Worm (Caenorhabditis elegans): ENCODE data around the gene ubc-15.

Gene ubc-15

DNA sequence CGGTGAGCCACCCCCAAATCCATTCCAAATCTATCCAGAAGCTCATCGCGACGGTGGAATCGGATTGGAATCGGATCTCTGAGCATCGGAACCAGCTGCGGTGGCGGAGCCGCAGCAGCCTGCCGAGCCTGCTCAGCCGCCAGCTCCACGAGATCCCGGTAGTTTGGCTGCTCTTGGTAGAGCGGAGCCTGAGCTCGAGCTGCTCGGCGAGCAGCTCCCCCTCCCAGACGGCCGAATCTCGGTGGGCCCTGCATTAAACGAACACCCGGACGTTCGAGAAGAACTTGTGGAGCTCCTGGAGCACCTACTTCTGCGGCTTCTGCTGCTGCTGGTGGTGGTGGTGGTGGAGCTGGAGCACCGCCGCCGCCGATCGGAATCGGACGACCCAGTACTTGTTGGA lies 9.7 kb downstream of the ubc-15 start:
- peak; percentile 81 for TF ChIP-seq ceh-8 (GFP tag; optimal IDR thresholded peaks at IDR 0.05)
- TF ChIP-seq lin-13 (GFP tag; optimal IDR thresholded peaks at IDR 0.05) = no peak

DNA sequence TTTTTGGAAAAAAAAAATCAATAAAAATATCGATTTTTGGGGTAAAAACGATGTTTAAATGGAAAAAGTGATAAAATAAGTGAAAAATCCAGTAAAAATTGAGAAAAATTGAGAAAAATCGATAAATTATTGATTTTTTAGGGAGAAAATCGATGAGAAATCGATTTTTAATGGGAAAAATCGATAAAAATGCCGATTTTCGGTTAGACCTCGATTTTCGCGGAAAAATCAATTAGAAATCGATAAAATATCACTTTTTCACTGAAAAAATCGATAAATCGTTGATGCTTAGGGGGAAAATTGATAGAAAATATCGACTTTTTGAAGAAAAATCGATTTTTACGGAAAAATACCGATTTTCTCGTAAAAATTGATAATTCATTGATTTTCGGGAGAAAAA lies 12.2 kb downstream of the ubc-15 start:
- TF ChIP-seq ets-5 (GFP tag; IDR thresholded peaks at IDR 0.05) (no peak), F16B12.6 (tag; optimal IDR thresholded peaks at IDR 0.05) (no peak), unc-62 (GFP tag; optimal IDR thresholded peaks at IDR 0.05) (no peak), zip-4 (GFP tag; optimal IDR thresholded peaks at IDR 0.05) (no peak), ceh-90 (tag; optimal IDR thresholded peaks at IDR 0.05) (no peak), swsn-7 (tag; optimal IDR thresholded peaks at IDR 0.05) (no peak), nhr-237 (tag; optimal IDR thresholded peaks at IDR 0.05) (no peak), C34B4.2 (tag; optimal IDR thresholded peaks at IDR 0.05) (no peak), fkh-4 (tag; optimal IDR thresholded peaks at IDR 0.05; ENCODE audit: borderline replicate concordance) (no peak), nhr-47 (tag; optimal IDR thresholded peaks at IDR 0.05) (no peak), nhr-90 (tag; optimal IDR thresholded peaks at IDR 0.05; ENCODE audit: poor library complexity) (no peak), C16A3.4 (tag; optimal IDR thresholded peaks at IDR 0.05) (no peak), nhr-12 (tag; optimal IDR thresholded peaks at IDR 0.05) (no peak), ztf-11 (tag; optimal IDR thresholded peaks at IDR 0.05) (no peak), lir-3 (tag; optimal IDR thresholded peaks at IDR 0.05; ENCODE audit: poor library complexity) (no peak), mdl-1 (tag; optimal IDR thresholded peaks at IDR 0.05) (no peak), pqm-1 (tag; optimal IDR thresholded peaks at IDR 0.05) (no peak), unc-30 (tag; optimal IDR thresholded peaks at IDR 0.05) (no peak)

DNA sequence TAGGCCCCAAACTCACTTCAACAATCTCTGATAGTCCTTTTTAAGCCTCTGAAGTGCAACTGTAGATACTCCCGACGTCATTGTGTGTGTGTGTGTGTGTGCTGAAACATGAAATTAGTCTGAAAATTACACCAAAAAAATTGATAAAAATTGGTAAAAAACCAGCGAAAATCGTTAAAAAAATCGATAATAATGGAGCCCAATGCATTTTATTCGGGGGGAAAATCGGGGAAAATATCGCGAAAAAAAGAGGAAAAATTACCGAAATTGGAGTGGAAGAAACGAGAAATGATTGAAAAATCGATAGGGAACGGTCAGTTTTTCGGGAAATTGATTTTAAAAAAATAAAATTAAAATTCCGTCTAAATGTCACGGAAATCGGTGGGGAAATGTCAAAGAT lies 13.2 kb downstream of the ubc-15 start, which contains the start of gene ubc-26:
TSS of gene ubc-26 (minus strand) at position 101 of the 400 bp plus-strand sequence.
- TF ChIP-seq lin-35 (GFP tag; optimal IDR thresholded peaks at IDR 0.05) (no peak), efl-1 (optimal IDR thresholded peaks at IDR 0.05) (no peak), efl-1 (GFP tag; optimal IDR thresholded peaks at IDR 0.05 in 1 of 2) (no peak), sup-37 (GFP tag; optimal IDR thresholded peaks at IDR 0.05) (no peak), zip-4 (GFP tag; optimal IDR thresholded peaks at IDR 0.05) (no peak), ceh-8 (GFP tag; optimal IDR thresholded peaks at IDR 0.05) (no peak), mdl-1 (tag; optimal IDR thresholded peaks at IDR 0.05) (no peak)

DNA sequence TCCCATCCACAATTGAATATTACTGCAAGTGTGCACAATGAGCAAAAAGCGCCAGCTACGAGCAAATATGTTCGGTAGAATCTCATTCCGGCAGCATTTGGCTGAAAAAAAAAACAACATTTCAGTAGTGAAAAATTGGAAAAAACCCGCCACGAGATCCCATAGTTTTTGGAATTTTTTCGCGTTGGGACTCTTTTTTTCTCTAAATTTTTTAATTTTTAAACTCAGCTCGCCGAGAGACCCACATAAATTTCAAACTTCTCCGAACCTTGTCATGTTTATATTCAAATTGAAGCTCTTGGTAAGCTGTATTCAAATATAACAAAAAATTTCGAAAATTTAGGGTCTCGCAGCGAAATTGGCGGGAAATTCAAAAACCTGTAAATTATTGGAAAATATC lies 19.1 kb downstream of the ubc-15 start, which contains the start of gene sqv-2:
TSS of gene sqv-2 (minus strand) at position 101 of the 400 bp plus-strand sequence.
- TF ChIP-seq ets-5 (GFP tag; IDR thresholded peaks at IDR 0.05) (no peak), unc-130 (tag; optimal IDR thresholded peaks at IDR 0.05) (no peak), ceh-90 (tag; optimal IDR thresholded peaks at IDR 0.05) (no peak), efl-3 (GFP tag; optimal IDR thresholded peaks at IDR 0.05) (no peak), efl-1 (optimal IDR thresholded peaks at IDR 0.05) (no peak), efl-1 (GFP tag; optimal IDR thresholded peaks at IDR 0.05 in 1 of 2) (peak in 1 of 2 experiments; percentile 57), nhr-12 (tag; optimal IDR thresholded peaks at IDR 0.05) (no peak)

DNA sequence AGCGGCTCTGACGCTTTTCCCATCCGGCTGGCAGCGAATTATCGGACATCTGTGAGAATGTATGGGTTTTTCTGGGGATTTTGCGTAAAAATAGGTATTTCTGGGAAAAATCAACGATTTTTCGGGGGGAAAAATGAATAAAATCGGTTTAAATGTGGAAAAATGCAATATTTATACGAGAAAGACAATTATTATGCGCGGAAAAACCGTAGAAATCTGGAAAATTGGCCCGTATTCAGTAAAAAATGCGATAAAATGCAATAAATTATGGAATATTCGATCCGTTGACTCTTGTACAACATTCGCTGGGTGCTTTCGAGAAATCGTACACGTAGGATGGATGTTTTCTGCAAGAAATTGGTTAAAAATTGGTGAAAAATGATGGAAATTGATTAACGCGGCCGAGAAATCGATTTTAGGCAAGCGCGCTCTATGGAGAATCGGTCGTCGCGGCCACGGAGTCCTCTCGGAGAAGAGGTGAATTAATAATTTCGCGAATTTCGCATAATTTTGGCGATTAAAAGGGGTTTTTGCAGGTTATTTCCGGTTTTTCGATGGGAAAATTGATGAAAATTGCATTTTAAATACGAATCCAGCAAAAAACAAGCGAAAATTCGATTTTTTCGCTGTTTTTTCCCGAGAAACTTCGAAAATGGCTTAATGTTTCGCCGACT lies 24.3 kb downstream of the ubc-15 start, which contains the start of gene pinn-1:
TSS of gene pinn-1 (minus strand) at position 51 of the 674 bp plus-strand sequence.
- TF ChIP-seq elt-2 (tag; optimal IDR thresholded peaks at IDR 0.05) (peak; percentile 86), blmp-1 (tag; optimal IDR thresholded peaks at IDR 0.05) (peak; percentile 49), ceh-8 (GFP tag; optimal IDR thresholded peaks at IDR 0.05) (peak; percentile 85), pqm-1 (tag; optimal IDR thresholded peaks at IDR 0.05) (peak; percentile 49), rnt-1 (tag; optimal IDR thresholded peaks at IDR 0.05) (peak; percentile 100), ceh-88 (GFP tag; IDR thresholded peaks at IDR 0.05) (peak; percentile 79), mdl-1 (tag; optimal IDR thresholded peaks at IDR 0.05) (peak in 1 of 2 experiments; percentile 79), ama-1 (optimal IDR thresholded peaks at IDR 0.05) (no peak), egl-27 (tag; optimal IDR thresholded peaks at IDR 0.05) (no peak), fos-1 (tag; optimal IDR thresholded peaks at IDR 0.05) (peak; percentile 50), grh-1 (GFP tag; IDR thresholded peaks at IDR 0.05) (peak; percentile 90), egl-13 (tag; optimal IDR thresholded peaks at IDR 0.05) (peak; percentile 97), nhr-84 (tag; optimal IDR thresholded peaks at IDR 0.05) (no peak), nhr-90 (tag; optimal IDR thresholded peaks at IDR 0.05; ENCODE audit: poor library complexity) (peak; percentile 98), swsn-7 (tag; optimal IDR thresholded peaks at IDR 0.05) (peak; percentile 93), nhr-237 (tag; optimal IDR thresholded peaks at IDR 0.05) (peak; percentile 53), skn-1 (tag; optimal IDR thresholded peaks at IDR 0.05) (peak; percentile 84), irx-1 (tag; optimal IDR thresholded peaks at IDR 0.05) (peak; percentile 98), tlp-1 (tag; optimal IDR thresholded peaks at IDR 0.05) (no peak), hpl-2 (GFP tag; optimal IDR thresholded peaks at IDR 0.05) (peak; percentile 56), C16A3.4 (tag; optimal IDR thresholded peaks at IDR 0.05) (peak; percentile 90), ets-5 (GFP tag; IDR thresholded peaks at IDR 0.05) (no peak), mep-1 (tag; optimal IDR thresholded peaks at IDR 0.05) (peak; percentile 81), nhr-76 (tag; optimal IDR thresholded peaks at IDR 0.05) (no peak), tbx-2 (tag; optimal IDR thresholded peaks at IDR 0.05) (peak; percentile 95)

Measured in whole organism, L1 larva.